Worm (Caenorhabditis elegans) whole organism, L2 larva: ENCODE results near the gene enpl-1.
A peak's percentile ranks its signal among the peaks of the same experiment; 100 is the strongest.
"Not testable (repeated sequence)": the region's sequence is repeated elsewhere in the genome, so short reads cannot be mapped to it uniquely, and the experiment has no call there.

Experiments used
- C34F6.9 ChIP-seq: fragments of 150-350 bp; optimal IDR thresholded peaks from 2 replicates; lab custom pipeline; 2014; ENCODE audit warnings: missing biosample characterization, missing genetic modification characterization
- ZK546.5 ChIP-seq: sonication (generic microtip); optimal IDR thresholded peaks from 2 replicates; lab custom pipeline; 2017; ENCODE audit warnings: missing biosample characterization, missing genetic modification characterization
- alr-1 ChIP-seq: fragments of 150-350 bp; optimal IDR thresholded peaks from 2 replicates; lab custom pipeline; 2014; ENCODE audit warnings: missing biosample characterization, missing genetic modification characterization
- aly-2 ChIP-seq: fragments of 150-350 bp; optimal IDR thresholded peaks from 2 replicates; lab custom pipeline; 2014; ENCODE audit warnings: missing biosample characterization, missing genetic modification characterization
- ama-1 ChIP-seq: fragments of 150-350 bp; optimal IDR thresholded peaks from 2 replicates; lab custom pipeline; 2018; ENCODE audit warnings: inconsistent platforms
- blmp-1 ChIP-seq: sonication (generic microtip); optimal IDR thresholded peaks from 2 replicates; lab custom pipeline; 2017; ENCODE audit warnings: missing genetic modification characterization, mild to moderate bottlenecking, missing compliant biosample characterization, antibody characterized with exemption, moderate library complexity; ENCODE audit not compliant: insufficient read depth
- ceh-82 ChIP-seq: fragments of 150-350 bp; optimal IDR thresholded peaks from 2 replicates; lab custom pipeline; 2014; ENCODE audit warnings: missing biosample characterization, missing genetic modification characterization
- crh-2 ChIP-seq: sonication (generic microtip); optimal IDR thresholded peaks from 2 replicates; lab custom pipeline; 2017; ENCODE audit warnings: missing biosample characterization, missing genetic modification characterization
- dmd-4 ChIP-seq: sonication (generic microtip); optimal IDR thresholded peaks from 2 replicates; lab custom pipeline; 2017; ENCODE audit warnings: missing biosample characterization, missing genetic modification characterization
- egl-27 ChIP-seq: sonication (generic microtip); optimal IDR thresholded peaks from 3 replicates; lab custom pipeline; 2017; ENCODE audit warnings: missing biosample characterization, missing genetic modification reagents, missing genetic modification characterization
- elt-3 ChIP-seq: sonication (generic microtip); optimal IDR thresholded peaks from 2 replicates; lab custom pipeline; 2017; ENCODE audit warnings: missing biosample characterization, missing genetic modification characterization
- fos-1 ChIP-seq: fragments of 150-350 bp; optimal IDR thresholded peaks from 2 replicates; lab custom pipeline; 2014; ENCODE audit warnings: missing biosample characterization, missing genetic modification characterization
- gmeb-1 ChIP-seq: fragments of 150-350 bp; optimal IDR thresholded peaks from 2 replicates; lab custom pipeline; 2014; ENCODE audit warnings: missing biosample characterization, missing genetic modification characterization
- lin-11 ChIP-seq: fragments of 150-350 bp; sonication (generic microtip); optimal IDR thresholded peaks from 2 replicates; lab custom pipeline; 2014; ENCODE audit warnings: missing biosample characterization, missing genetic modification characterization, inconsistent platforms, mixed read lengths
- lsy-2 ChIP-seq, 2 experiments: fragments of 150-350 bp in 1 of 2; sonication (generic microtip) in 1 of 2; optimal IDR thresholded peaks; 2 replicates each; lab custom pipeline; 2014 to 2017; ENCODE audit warnings: missing biosample characterization in 2 of 2, missing genetic modification characterization in 2 of 2
- mab-5 ChIP-seq: fragments of 150-350 bp; optimal IDR thresholded peaks from 2 replicates; lab custom pipeline; 2014; ENCODE audit warnings: missing biosample characterization, missing genetic modification characterization
- mbf-1 ChIP-seq: sonication (generic microtip); optimal IDR thresholded peaks from 2 replicates; lab custom pipeline; 2017; ENCODE audit warnings: missing biosample characterization, missing genetic modification characterization
- mdl-1 ChIP-seq, 2 experiments: fragments of 150-350 bp in 1 of 2; sonication (generic microtip) in 1 of 2; optimal IDR thresholded peaks; 2 replicates each; lab custom pipeline; 2017; ENCODE audit warnings: missing biosample characterization in 2 of 2, missing genetic modification characterization in 2 of 2
- nhr-12 ChIP-seq: fragments of 150-350 bp; optimal IDR thresholded peaks from 2 replicates; lab custom pipeline; 2014; ENCODE audit warnings: missing biosample characterization, missing genetic modification characterization
- nhr-129 ChIP-seq: fragments of 150-350 bp; optimal IDR thresholded peaks from 2 replicates; lab custom pipeline; 2014; ENCODE audit warnings: missing biosample characterization, missing genetic modification characterization
- nhr-21 ChIP-seq: fragments of 150-350 bp; optimal IDR thresholded peaks from 2 replicates; lab custom pipeline; 2014; ENCODE audit warnings: missing biosample characterization, missing genetic modification characterization
- nhr-237 ChIP-seq: fragments of 150-350 bp; optimal IDR thresholded peaks from 2 replicates; lab custom pipeline; 2014; ENCODE audit warnings: missing biosample characterization, missing genetic modification characterization
- nhr-25 ChIP-seq: fragments of 150-350 bp; sonication (generic microtip); optimal IDR thresholded peaks from 3 replicates; lab custom pipeline; 2014; ENCODE audit warnings: missing biosample characterization, missing genetic modification characterization
- nhr-77 ChIP-seq: fragments of 150-350 bp; optimal IDR thresholded peaks from 2 replicates; lab custom pipeline; 2014; ENCODE audit warnings: missing biosample characterization, missing genetic modification characterization
- sem-4 ChIP-seq: fragments of 150-350 bp; optimal IDR thresholded peaks from 2 replicates; lab custom pipeline; 2014; ENCODE audit warnings: missing biosample characterization, missing genetic modification reagents, missing genetic modification characterization
- sma-3 ChIP-seq: sonication (generic microtip); optimal IDR thresholded peaks from 2 replicates; lab custom pipeline; 2016; ENCODE audit warnings: missing genetic modification reagents, missing genetic modification characterization, missing compliant biosample characterization
- sma-9 ChIP-seq, 2 experiments: fragments of 150-350 bp in 1 of 2; sonication (generic microtip) in 1 of 2; optimal IDR thresholded peaks; 2 replicates each; lab custom pipeline; 2014 to 2016; ENCODE audit warnings: missing genetic modification characterization in 2 of 2, mild to moderate bottlenecking in 1 of 2, missing biosample characterization in 1 of 2, missing compliant biosample characterization in 1 of 2, missing genetic modification reagents in 1 of 2, moderate library complexity in 1 of 2
- snpc-4 ChIP-seq: fragments of 150-350 bp; optimal IDR thresholded peaks from 2 replicates; lab custom pipeline; 2014; ENCODE audit warnings: missing biosample characterization, missing genetic modification characterization
- unc-55 ChIP-seq: fragments of 150-350 bp; sonication (generic microtip); optimal IDR thresholded peaks from 3 replicates; lab custom pipeline; 2014; ENCODE audit warnings: missing biosample characterization, missing genetic modification reagents, missing genetic modification characterization
- unc-62 ChIP-seq: fragments of 150-350 bp; optimal IDR thresholded peaks from 2 replicates; lab custom pipeline; 2014; ENCODE audit warnings: missing biosample characterization, missing genetic modification reagents, missing genetic modification characterization
- zag-1 ChIP-seq: fragments of 150-350 bp; optimal IDR thresholded peaks from 2 replicates; lab custom pipeline; 2014; ENCODE audit warnings: missing biosample characterization, missing genetic modification characterization
- ztf-1 ChIP-seq: fragments of 200-800 bp; sonication (Bioruptor generic); conservative IDR thresholded peaks from 2 replicates; pipeline ENCODE4 v1.3.6; 2022; ENCODE audit warnings: missing genetic modification characterization, missing compliant biosample characterization

enpl-1 gene

DNA sequence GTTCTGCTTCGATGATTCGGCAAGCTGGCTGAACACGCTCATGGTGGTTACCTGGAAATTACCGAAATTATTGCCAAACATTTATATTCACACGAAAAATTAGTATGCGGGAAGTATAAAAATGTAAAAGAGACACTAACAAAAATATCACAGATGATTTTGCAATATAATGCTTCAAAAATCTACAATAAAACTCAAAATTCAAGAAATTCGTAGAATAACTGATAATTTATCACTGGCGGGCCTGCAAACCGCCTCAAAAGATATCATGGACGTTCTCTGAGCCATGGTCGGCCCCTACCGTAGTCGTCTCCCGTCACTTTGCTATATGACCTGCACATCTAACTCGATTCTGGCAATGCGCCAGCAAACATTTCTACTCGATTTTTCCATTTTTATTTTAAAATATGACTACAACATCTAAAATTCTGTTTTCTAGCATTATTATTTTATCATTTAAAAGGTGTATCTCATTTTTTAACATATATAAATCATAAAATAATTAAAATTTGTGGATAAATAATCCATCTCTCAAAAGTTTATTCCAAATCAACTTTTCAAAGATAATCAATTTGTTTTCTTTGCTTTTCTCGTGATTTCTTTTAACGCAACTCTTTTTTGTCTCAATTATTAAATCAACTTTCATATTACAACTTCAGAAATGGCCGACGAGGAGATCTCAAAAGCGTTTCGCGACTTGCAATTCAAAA, 30.5 kb downstream of the enpl-1 start, which contains the start of the genes F01G4.6 and pfd-1 (continued):
- TF ChIP-seq mdl-1 (tag; optimal IDR thresholded peaks at IDR 0.05; lab: Kevin White, UChicago) (peak; percentile 50 to 65), nhr-21 (tag; lab: Kevin White, UChicago) (peak; percentile 92), lsy-2 (tag; optimal IDR thresholded peaks at IDR 0.05; lab: Kevin White, UChicago) (peak; percentile 97 to 99), nhr-129 (tag; lab: Kevin White, UChicago) (peak; percentile 91), alr-1 (tag; lab: Kevin White, UChicago) (no peak), snpc-4 (peak; percentile 72), elt-3 (no peak)

DNA sequence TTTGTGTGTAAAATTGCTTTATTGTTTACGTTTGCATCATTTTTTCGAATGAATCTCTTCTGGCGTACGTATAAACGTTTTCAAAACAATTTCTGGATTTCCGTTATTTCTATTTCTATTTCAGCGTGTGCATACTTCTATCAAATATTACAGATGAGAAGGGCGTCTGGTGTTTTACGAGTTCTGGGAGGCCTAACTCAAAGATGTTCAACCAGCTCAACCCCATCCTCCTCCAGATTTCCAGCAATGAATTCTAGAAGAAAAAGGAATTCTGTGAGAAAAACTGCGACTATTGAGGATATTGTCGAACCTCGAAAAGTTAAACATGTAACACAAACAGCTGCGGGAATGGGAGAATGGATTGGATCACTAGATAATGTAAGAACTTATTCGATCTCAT, 31.7 kb downstream of the enpl-1 start, which contains the start of gene C08F8.2:
TSS of gene C08F8.2 (plus strand) at position 154 of the 400 bp plus-strand sequence.
- TF ChIP-seq mbf-1 (tag; lab: Kevin White, UChicago) (no peak), lsy-2 (tag; optimal IDR thresholded peaks at IDR 0.05; lab: Kevin White, UChicago) (peak in 1 of 2 experiments; percentile 37), ztf-1 (no peak), ama-1 (lab: Kevin White, UChicago) (peak; percentile 1)

DNA sequence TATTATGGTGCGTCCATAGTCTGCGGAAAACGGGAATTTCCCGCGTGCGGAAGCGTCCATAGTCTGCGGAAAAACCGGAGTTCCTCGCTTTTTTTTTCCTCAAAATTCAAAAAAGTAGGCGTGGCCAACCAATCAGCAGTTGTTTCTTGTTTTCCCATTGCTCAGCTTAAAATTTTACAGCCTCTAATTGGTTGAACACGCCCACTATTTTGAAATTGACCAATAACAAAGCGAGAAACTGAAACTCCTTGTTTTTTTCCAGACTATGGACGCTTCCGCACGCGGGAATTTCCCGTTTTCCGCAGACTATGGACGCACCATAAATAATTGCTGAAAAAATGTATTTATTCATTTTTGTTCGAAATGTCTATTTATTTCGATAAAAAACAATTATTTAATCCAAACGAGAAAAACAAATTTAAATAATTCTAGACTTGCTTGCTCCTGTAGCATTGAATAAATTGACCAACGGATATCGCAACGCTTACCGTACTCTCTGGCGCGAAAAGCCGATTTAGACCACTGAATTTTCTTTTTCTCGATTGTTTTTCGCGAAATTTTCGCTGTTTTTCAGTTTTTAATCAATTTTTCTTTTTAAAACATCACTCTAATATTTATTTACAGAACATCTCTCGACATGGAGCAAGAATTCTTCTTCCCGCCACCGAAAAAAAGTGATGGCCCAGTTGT, 35.5 kb downstream of the enpl-1 start, which contains the start of gene C08F8.3:
TSS of gene C08F8.3 (plus strand) at position 620 of the 690 bp plus-strand sequence.
- not testable (repeated sequence) for TF ChIP-seq mab-5 (tag; lab: Kevin White, UChicago); sma-9 (GFP tag; optimal IDR thresholded peaks at IDR 0.05; lab: Kevin White, UChicago); sma-9 (tag; optimal IDR thresholded peaks at IDR 0.05; lab: Kevin White, UChicago); nhr-77

DNA sequence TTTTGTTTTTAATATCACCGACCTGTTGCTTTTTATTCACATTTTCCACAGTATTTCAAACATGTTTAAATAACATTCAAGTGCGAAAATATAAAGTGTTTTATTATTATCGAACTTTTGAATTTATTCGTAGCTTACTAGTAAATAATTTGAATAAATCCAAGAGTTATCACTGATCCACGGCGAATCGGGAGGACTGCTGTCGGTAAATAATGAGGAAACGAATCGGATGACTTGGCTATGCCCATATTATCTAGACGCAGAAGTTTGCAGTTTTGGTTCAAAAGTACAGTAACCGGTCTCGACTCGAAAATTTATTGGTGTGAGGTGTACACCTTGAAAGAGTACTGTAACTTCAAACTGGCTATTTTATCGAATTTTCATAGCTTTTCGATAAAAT, 37.4 kb downstream of the enpl-1 start:
- TF ChIP-seq nhr-12 (tag; lab: Kevin White, UChicago) (no peak), elt-3 (no peak), gmeb-1 (tag; lab: Kevin White, UChicago) (no peak), C34F6.9 (no peak), mdl-1 (tag; optimal IDR thresholded peaks at IDR 0.05; lab: Kevin White, UChicago) (no peak), ama-1 (lab: Kevin White, UChicago) (no peak), ZK546.5 (tag; lab: Kevin White, UChicago) (no peak), lin-11 (tag; lab: Kevin White, UChicago) (no peak), egl-27 (no peak), sma-3 (no peak), nhr-237 (tag; lab: Kevin White, UChicago) (no peak), unc-55 (GFP tag; lab: Kevin White, UChicago) (no peak), nhr-21 (tag; lab: Kevin White, UChicago) (no peak), zag-1 (tag; lab: Kevin White, UChicago) (no peak), sma-9 (GFP tag; optimal IDR thresholded peaks at IDR 0.05; lab: Kevin White, UChicago) (no peak), sma-9 (tag; optimal IDR thresholded peaks at IDR 0.05; lab: Kevin White, UChicago) (no peak), dmd-4 (no peak), ceh-82 (tag; lab: Kevin White, UChicago) (no peak), nhr-25 (tag; lab: Kevin White, UChicago) (no peak)

DNA sequence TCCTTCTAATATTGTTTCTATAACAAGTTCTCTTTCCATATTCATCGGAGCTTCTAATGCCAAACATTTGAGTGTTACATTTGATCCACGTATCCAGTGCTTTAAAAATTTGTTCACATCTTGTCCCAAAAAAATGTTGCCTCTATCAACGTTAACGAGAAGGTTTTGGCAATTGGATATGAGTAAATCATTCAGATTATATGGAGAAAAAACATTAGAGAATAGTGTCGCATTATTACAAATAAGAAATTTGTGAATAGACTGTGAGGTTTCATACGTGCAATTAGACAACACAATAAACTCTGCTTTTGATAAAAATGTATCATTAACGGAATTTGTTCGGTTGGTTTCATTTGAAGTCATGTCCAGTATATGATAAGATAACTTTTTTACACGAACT, 40.8 kb downstream of the enpl-1 start, which contains the start of gene mboa-4:
TSS of gene mboa-4 (minus strand) at position 101 of the 400 bp plus-strand sequence.
- TF ChIP-seq aly-2 (no peak), unc-62 (GFP tag; lab: Kevin White, UChicago) (no peak), snpc-4 (no peak)

DNA sequence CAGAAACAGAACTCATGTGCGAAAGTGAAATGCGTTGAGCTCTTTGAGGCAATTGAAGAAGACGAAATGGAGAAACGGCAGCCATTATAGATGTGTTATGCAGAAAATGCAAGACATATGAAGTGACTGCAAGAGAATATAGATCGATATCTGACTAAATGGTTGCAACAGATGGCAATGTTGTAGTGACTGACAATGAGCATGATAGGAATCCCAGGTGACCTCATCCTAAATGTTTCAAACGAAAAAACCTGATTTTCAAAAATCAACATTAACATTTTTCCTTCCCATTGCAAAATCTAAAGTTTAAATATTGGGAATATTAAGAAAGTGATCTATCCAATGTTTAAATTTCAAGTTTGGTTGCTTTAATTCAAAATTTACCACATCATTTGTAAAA, 41.6 kb downstream of the enpl-1 start, which contains the start of gene C08F8.15:
TSS of gene C08F8.15 (minus strand) at position 101 of the 400 bp plus-strand sequence.
- TF ChIP-seq crh-2 (tag; lab: Kevin White, UChicago) (no peak), nhr-129 (tag; lab: Kevin White, UChicago) (no peak), C34F6.9 (no peak), egl-27 (no peak), unc-55 (GFP tag; lab: Kevin White, UChicago) (no peak), sem-4 (tag; lab: Kevin White, UChicago) (no peak), blmp-1 (tag; lab: Kevin White, UChicago) (no peak), mab-5 (tag; lab: Kevin White, UChicago) (no peak), alr-1 (tag; lab: Kevin White, UChicago) (no peak), fos-1 (tag; lab: Kevin White, UChicago) (no peak), nhr-21 (tag; lab: Kevin White, UChicago) (no peak), lsy-2 (tag; optimal IDR thresholded peaks at IDR 0.05; lab: Kevin White, UChicago) (no peak)
- TF ChIP-seq, all 48 proteins: peak for 0
